Worm (Caenorhabditis elegans): ENCODE data around the gene F10E9.2.

- TF ChIP-seq ztf-4 (tag; optimal IDR thresholded peaks at IDR 0.05), result no peak
- TF ChIP-seq skn-1 (tag; optimal IDR thresholded peaks at IDR 0.05), result no peak
- no peak for TF ChIP-seq snpc-4 (tag; optimal IDR thresholded peaks at IDR 0.05)
- TF ChIP-seq lin-39 (tag; optimal IDR thresholded peaks at IDR 0.05), result no peak
- no peak for TF ChIP-seq lin-15B (tag; optimal IDR thresholded peaks at IDR 0.05)
- no peak for TF ChIP-seq nhr-28 (tag; optimal IDR thresholded peaks at IDR 0.05)
- no peak for TF ChIP-seq nhr-12 (tag; optimal IDR thresholded peaks at IDR 0.05)
- no peak for TF ChIP-seq fos-1 (tag; optimal IDR thresholded peaks at IDR 0.05)
- no peak for TF ChIP-seq nhr-77 (tag; optimal IDR thresholded peaks at IDR 0.05)
- no peak for TF ChIP-seq nfya-1 (tag; optimal IDR thresholded peaks at IDR 0.05; ENCODE audit: insufficient read depth)
- TF ChIP-seq ama-1 (optimal IDR thresholded peaks at IDR 0.05), result no peak
Measured at ce11 chrIII:8299078-8299587, 13.4 kb upstream of the F10E9.2 start.

All from whole organism, L3 larva.